Worm (Caenorhabditis elegans) whole organism, late embryonic: ENCODE data around the gene pqn-27.
A peak's percentile ranks its signal among the peaks of the same experiment; 100 is the strongest.

Source experiments
- C38D4.7 ChIP-seq: fragments of 200-800 bp; sonication (Bioruptor generic); optimal IDR thresholded peaks from 2 replicates; lab custom pipeline; 2018; ENCODE audit warnings: mild to moderate bottlenecking, missing genetic modification characterization, moderate library complexity, missing compliant biosample characterization
- K02D7.2 ChIP-seq: sonication (generic microtip); optimal IDR thresholded peaks from 2 replicates; lab custom pipeline; 2017; ENCODE audit warnings: mild to moderate bottlenecking, missing genetic modification characterization, missing compliant biosample characterization
- ceh-14 ChIP-seq: sonication (generic microtip); optimal IDR thresholded peaks from 2 replicates; lab custom pipeline; 2016; ENCODE audit warnings: missing genotype, missing genetic modification characterization, missing compliant biosample characterization
- ceh-2 ChIP-seq: sonication (generic microtip); optimal IDR thresholded peaks from 2 replicates; lab custom pipeline; 2016; ENCODE audit warnings: missing genotype, missing genetic modification characterization, missing compliant biosample characterization
- ceh-22 ChIP-seq: sonication (generic microtip); optimal IDR thresholded peaks from 2 replicates; lab custom pipeline; 2017; ENCODE audit warnings: missing biosample characterization, missing genetic modification characterization
- ceh-24 ChIP-seq: sonication (generic microtip); optimal IDR thresholded peaks from 2 replicates; lab custom pipeline; 2016; ENCODE audit warnings: mild to moderate bottlenecking, missing genetic modification characterization, missing compliant biosample characterization
- ceh-34 ChIP-seq: sonication (generic microtip); optimal IDR thresholded peaks from 2 replicates; lab custom pipeline; 2016; ENCODE audit warnings: mild to moderate bottlenecking, missing genetic modification characterization, missing compliant biosample characterization
- ceh-45 ChIP-seq: fragments of 200-800 bp; sonication (Bioruptor generic); IDR thresholded peaks from 2 replicates; pipeline ENCODE4 v1.3.6; 2022; ENCODE audit warnings: missing genetic modification reagents, missing genetic modification characterization, missing compliant biosample characterization
- ceh-48 ChIP-seq: sonication (generic microtip); optimal IDR thresholded peaks from 2 replicates; lab custom pipeline; 2016; ENCODE audit warnings: missing genetic modification characterization, inconsistent platforms, missing compliant biosample characterization
- che-1 ChIP-seq: sonication (generic microtip); optimal IDR thresholded peaks from 2 replicates; lab custom pipeline; 2016; ENCODE audit warnings: mild to moderate bottlenecking, missing genetic modification characterization, missing compliant biosample characterization
- dmd-4 ChIP-seq: sonication (generic microtip); optimal IDR thresholded peaks from 2 replicates; lab custom pipeline; 2016; ENCODE audit warnings: borderline replicate concordance, missing genetic modification characterization, missing compliant biosample characterization
- elt-2 ChIP-seq: sonication (generic microtip); optimal IDR thresholded peaks from 2 replicates; lab custom pipeline; 2016; ENCODE audit warnings: missing genetic modification reagents, missing genetic modification characterization, missing compliant biosample characterization
- elt-4 ChIP-seq: sonication (generic microtip); optimal IDR thresholded peaks from 2 replicates; lab custom pipeline; 2016; ENCODE audit warnings: missing genetic modification characterization, missing compliant biosample characterization
- ets-4 ChIP-seq: sonication (generic microtip); optimal IDR thresholded peaks from 2 replicates; lab custom pipeline; 2016; ENCODE audit warnings: missing genetic modification characterization, missing compliant biosample characterization
- eyg-1 ChIP-seq: sonication (generic microtip); optimal IDR thresholded peaks from 2 replicates; lab custom pipeline; 2016; ENCODE audit warnings: missing genotype, missing genetic modification characterization, missing compliant biosample characterization
- hlh-15 ChIP-seq: sonication (generic microtip); optimal IDR thresholded peaks from 2 replicates; lab custom pipeline; 2016; ENCODE audit warnings: missing genetic modification characterization, missing compliant biosample characterization
- hlh-30 ChIP-seq: sonication (generic microtip); optimal IDR thresholded peaks from 2 replicates; lab custom pipeline; 2017; ENCODE audit warnings: antibody characterized with exemption, missing genetic modification characterization, missing compliant biosample characterization; ENCODE audit not compliant: insufficient read depth
- hlh-8 ChIP-seq: sonication (generic microtip); optimal IDR thresholded peaks from 2 replicates; lab custom pipeline; 2016; ENCODE audit warnings: missing genotype, missing genetic modification characterization, missing compliant biosample characterization
- madf-2 ChIP-seq: sonication (generic microtip); optimal IDR thresholded peaks from 2 replicates; lab custom pipeline; 2017; ENCODE audit warnings: missing genetic modification characterization, missing compliant biosample characterization
- mec-3 ChIP-seq: sonication (generic microtip); optimal IDR thresholded peaks from 2 replicates; lab custom pipeline; 2016; ENCODE audit warnings: borderline replicate concordance, missing genetic modification characterization, missing compliant biosample characterization
- nfya-1 ChIP-seq: sonication (generic microtip); optimal IDR thresholded peaks from 2 replicates; lab custom pipeline; 2017; ENCODE audit warnings: missing genetic modification characterization, mild to moderate bottlenecking, missing compliant biosample characterization, antibody characterized with exemption, moderate library complexity
- nhr-11 ChIP-seq: fragments of 150-350 bp; optimal IDR thresholded peaks from 2 replicates; lab custom pipeline; 2014; ENCODE audit warnings: missing biosample characterization, missing genetic modification characterization
- nhr-232 ChIP-seq: sonication (generic microtip); optimal IDR thresholded peaks from 2 replicates; lab custom pipeline; 2016; ENCODE audit warnings: missing genetic modification characterization, missing compliant biosample characterization
- npax-4 ChIP-seq: sonication (generic microtip); optimal IDR thresholded peaks from 2 replicates; lab custom pipeline; 2016; ENCODE audit warnings: missing genetic modification characterization, missing compliant biosample characterization
- pax-1 ChIP-seq: fragments of 150-350 bp; optimal IDR thresholded peaks from 2 replicates; lab custom pipeline; 2014; ENCODE audit warnings: missing biosample characterization, missing genetic modification characterization
- pha-2 ChIP-seq: sonication (generic microtip); optimal IDR thresholded peaks from 2 replicates; lab custom pipeline; 2017; ENCODE audit warnings: mild to moderate bottlenecking, missing genetic modification characterization, missing compliant biosample characterization
- pqm-1 ChIP-seq: sonication (generic microtip); optimal IDR thresholded peaks from 2 replicates; lab custom pipeline; 2016; ENCODE audit warnings: missing genetic modification characterization, missing compliant biosample characterization
- sdc-2 ChIP-seq: sonication (generic microtip); optimal IDR thresholded peaks from 2 replicates; lab custom pipeline; 2016; ENCODE audit warnings: missing genotype, missing genetic modification characterization, missing compliant biosample characterization
- sox-2 ChIP-seq: fragments of 200-800 bp; sonication (Bioruptor generic); IDR thresholded peaks from 2 replicates; pipeline ENCODE4 v1.3.6; 2022; ENCODE audit warnings: missing genetic modification reagents, missing genetic modification characterization, missing compliant biosample characterization
- sox-4 ChIP-seq: sonication (generic microtip); optimal IDR thresholded peaks from 2 replicates; lab custom pipeline; 2017; ENCODE audit warnings: mild to moderate bottlenecking, missing genetic modification characterization, inconsistent platforms, missing compliant biosample characterization
- syd-9 ChIP-seq: sonication (generic microtip); optimal IDR thresholded peaks from 2 replicates; lab custom pipeline; 2016; ENCODE audit warnings: mild to moderate bottlenecking, missing genetic modification characterization, moderate library complexity, missing compliant biosample characterization
- tbx-2 ChIP-seq: sonication (generic microtip); optimal IDR thresholded peaks from 2 replicates; lab custom pipeline; 2016; ENCODE audit warnings: missing genetic modification characterization, missing compliant biosample characterization
- tbx-7 ChIP-seq: sonication (generic microtip); optimal IDR thresholded peaks from 2 replicates; lab custom pipeline; 2016; ENCODE audit warnings: missing genotype, missing genetic modification characterization, missing compliant biosample characterization
- ttx-3 ChIP-seq: sonication (generic microtip); optimal IDR thresholded peaks from 2 replicates; lab custom pipeline; 2016; ENCODE audit warnings: missing genetic modification reagents, missing genetic modification characterization, missing compliant biosample characterization
- unc-86 ChIP-seq: sonication (generic microtip); optimal IDR thresholded peaks from 2 replicates; lab custom pipeline; 2016; ENCODE audit warnings: missing genetic modification characterization, missing compliant biosample characterization

pqn-27 gene

ce11 chrII:13414554-13415057 lies 45.8 kb downstream of the pqn-27 start, which contains the start of gene Y48E1C.1:
Y48E1C.1 (plus strand) TSS chrII:13415007.
- TF ChIP-seq elt-2 (tag; lab: Kevin White, UChicago) = no peak
- no peak for TF ChIP-seq mec-3 (tag; lab: Kevin White, UChicago)
- no peak for TF ChIP-seq hlh-30
- no peak for TF ChIP-seq hlh-8 (tag; lab: Kevin White, UChicago)
- TF ChIP-seq npax-4 (tag; lab: Kevin White, UChicago) = no peak
- no peak for TF ChIP-seq C38D4.7 (GFP tag; lab: Kevin White, UChicago)
- TF ChIP-seq K02D7.2 (tag; lab: Kevin White, UChicago) = no peak
- no peak for TF ChIP-seq elt-4

DNA sequence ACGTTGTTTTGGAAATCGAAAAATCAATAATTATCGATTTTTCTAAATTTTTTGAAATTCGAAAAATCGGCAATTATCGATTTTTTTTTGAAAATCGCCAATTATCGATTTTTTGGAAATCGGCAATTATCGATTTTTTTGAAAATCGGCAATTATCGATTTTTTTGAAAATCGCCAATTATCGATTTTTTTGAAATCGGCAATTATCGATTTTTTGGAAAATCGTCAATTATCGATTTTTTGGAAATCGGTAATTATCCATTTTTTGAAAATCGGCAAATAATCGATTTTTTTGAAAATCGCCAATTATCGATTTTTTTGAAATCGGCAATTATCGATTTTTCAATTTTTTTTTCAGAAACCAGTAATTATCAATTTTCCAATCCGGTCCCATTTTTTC lies 46.3 kb downstream of the pqn-27 start:
- TF ChIP-seq syd-9 (tag; lab: Kevin White, UChicago) (no peak), ceh-48 (tag; lab: Kevin White, UChicago) (peak; percentile 91)
- TF ChIP-seq, all 69 proteins: peak for 1

ce11 chrII:13412335-13412734 lies 48.1 kb downstream of the pqn-27 start, which contains the start of gene Y48C3A.18:
Y48C3A.18 (plus strand) TSS chrII:13412635.
- TF ChIP-seq K02D7.2 (tag; lab: Kevin White, UChicago) (no peak), ceh-34 (no peak), ceh-14 (tag; lab: Kevin White, UChicago) (no peak), eyg-1 (tag; lab: Kevin White, UChicago) (no peak), pha-2 (tag; lab: Kevin White, UChicago) (no peak), dmd-4 (tag; lab: Kevin White, UChicago) (no peak), sox-4 (tag; lab: Kevin White, UChicago) (no peak), ceh-2 (no peak), elt-4 (no peak), hlh-15 (tag; lab: Kevin White, UChicago) (no peak), nfya-1 (tag; lab: Kevin White, UChicago) (no peak), ceh-48 (tag; lab: Kevin White, UChicago) (no peak)

DNA sequence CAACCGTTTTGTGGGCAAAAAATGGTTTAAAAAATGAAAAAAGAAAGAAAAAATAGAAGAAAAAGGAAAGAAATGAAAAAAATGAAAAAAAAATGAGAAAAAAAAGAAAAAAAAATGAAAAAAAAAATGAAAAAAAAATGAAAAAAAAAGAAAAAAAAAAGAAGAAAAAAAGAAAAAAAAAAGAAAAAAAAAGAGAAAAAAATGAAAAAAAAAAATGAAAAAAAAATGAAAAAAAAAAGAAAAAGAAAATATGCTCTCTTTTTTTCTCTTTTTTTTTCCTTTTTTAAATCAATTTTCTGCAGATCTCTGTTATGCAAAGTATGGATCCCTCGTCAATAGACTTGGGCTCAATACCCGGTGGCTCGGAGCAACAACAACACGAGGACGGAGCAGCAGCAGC lies 54.6 kb downstream of the pqn-27 start, which contains the start of gene efl-2:
Gene efl-2 (plus strand): TSS at position 301 of the 400 bp plus-strand sequence.
- TF ChIP-seq tbx-2 (tag; lab: Kevin White, UChicago) (no peak), dmd-4 (tag; lab: Kevin White, UChicago) (no peak), ets-4 (no peak), elt-2 (tag; lab: Kevin White, UChicago) (no peak), nfya-1 (tag; lab: Kevin White, UChicago) (no peak), pqm-1 (tag; lab: Kevin White, UChicago) (no peak), che-1 (tag; lab: Kevin White, UChicago) (no peak), ceh-34 (no peak), nhr-11 (no peak), ceh-14 (tag; lab: Kevin White, UChicago) (no peak), sdc-2 (tag; lab: Kevin White, UChicago) (no peak), pax-1 (no peak), tbx-7 (no peak), nhr-232 (tag; lab: Kevin White, UChicago) (no peak), unc-86 (tag; lab: Kevin White, UChicago) (no peak)

- TF ChIP-seq pax-1 (no peak), madf-2 (tag; lab: Kevin White, UChicago) (no peak), ceh-24 (tag; lab: Kevin White, UChicago) (no peak), hlh-15 (tag; lab: Kevin White, UChicago) (no peak), ceh-22 (tag; lab: Kevin White, UChicago) (no peak), mec-3 (tag; lab: Kevin White, UChicago) (no peak), ttx-3 (tag; lab: Kevin White, UChicago) (no peak), sox-2 (GFP tag; lab: Robert Waterston, UW) (no peak), ceh-45 (no peak), pqm-1 (tag; lab: Kevin White, UChicago) (no peak), dmd-4 (tag; lab: Kevin White, UChicago) (no peak)
Measured at ce11 chrII:13402680-13403079, 57.8 kb downstream of the pqn-27 start, which contains the start of gene pinn-4. pinn-4 (plus strand) TSS chrII:13402980.
